Fruit fly (Drosophila melanogaster) whole organism, prepupa: ENCODE measurements around the gene CG31055.

Experiments used
- CG10631 ChIP-seq: fragments of 200-800 bp; sonication (Bioruptor generic); optimal IDR thresholded peaks from 2 replicates; lab custom pipeline; 2016; ENCODE audit warnings: missing biosample characterization, missing genetic modification characterization
- CG11762 ChIP-seq: fragments of 200-800 bp; sonication (Bioruptor generic); optimal IDR thresholded peaks from 3 replicates; lab custom pipeline; 2016; ENCODE audit warnings: missing biosample characterization, missing genetic modification characterization; ENCODE audit not compliant: insufficient read depth
- CG11902 ChIP-seq: fragments of 200-800 bp; sonication (Bioruptor generic); optimal IDR thresholded peaks from 3 replicates; lab custom pipeline; 2016; ENCODE audit warnings: missing biosample characterization, missing genetic modification characterization
- CG15336 ChIP-seq: fragments of 200-800 bp; sonication (Bioruptor generic); IDR thresholded peaks from 2 replicates; pipeline ENCODE4 v1.3.6; 2022; ENCODE audit warnings: missing biosample characterization, missing genetic modification characterization
- CG1621 ChIP-seq: fragments of 200-800 bp; sonication (Bioruptor generic); optimal IDR thresholded peaks from 3 replicates; lab custom pipeline; 2018; ENCODE audit warnings: missing biosample characterization, mild to moderate bottlenecking, missing genetic modification characterization
- CG16779 ChIP-seq: fragments of 200-800 bp; sonication (Bioruptor generic); optimal IDR thresholded peaks from 3 replicates; lab custom pipeline; 2017; ENCODE audit warnings: missing biosample characterization, mild to moderate bottlenecking, missing genetic modification characterization
- CG32006 ChIP-seq: fragments of 200-800 bp; sonication (Bioruptor generic); optimal IDR thresholded peaks from 3 replicates; lab custom pipeline; 2017; ENCODE audit warnings: missing biosample characterization, mild to moderate bottlenecking, missing genetic modification characterization
- CG34406 ChIP-seq: fragments of 200-800 bp; sonication (Bioruptor generic); optimal IDR thresholded peaks from 3 replicates; lab custom pipeline; 2016; ENCODE audit warnings: missing biosample characterization, missing genetic modification characterization
- CG3919 ChIP-seq: fragments of 200-800 bp; sonication (Bioruptor generic); optimal IDR thresholded peaks from 3 replicates; lab custom pipeline; 2016; ENCODE audit warnings: missing biosample characterization, missing genetic modification characterization
- CG4318 ChIP-seq: fragments of 200-800 bp; sonication (Bioruptor generic); optimal IDR thresholded peaks from 3 replicates; lab custom pipeline; 2017; ENCODE audit warnings: missing biosample characterization, mild to moderate bottlenecking, missing genetic modification characterization
- CG6163 ChIP-seq: fragments of 200-800 bp; sonication (Bioruptor generic); IDR thresholded peaks from 3 replicates; pipeline ENCODE4 v1.3.6; 2022; ENCODE audit warnings: missing biosample characterization, missing genetic modification characterization
- CG6276 ChIP-seq: fragments of 200-800 bp; sonication (Bioruptor generic); optimal IDR thresholded peaks from 2 replicates; lab custom pipeline; 2017; ENCODE audit warnings: missing biosample characterization, mild to moderate bottlenecking, missing genetic modification characterization
- CG6792 ChIP-seq: fragments of 200-800 bp; sonication (Bioruptor generic); optimal IDR thresholded peaks from 3 replicates; lab custom pipeline; 2016; ENCODE audit warnings: missing biosample characterization, missing genetic modification characterization
- CG6808 ChIP-seq: fragments of 200-800 bp; sonication (Bioruptor generic); optimal IDR thresholded peaks from 3 replicates; lab custom pipeline; 2017; ENCODE audit warnings: missing biosample characterization, missing genetic modification characterization, mild to moderate bottlenecking, moderate library complexity, missing genetic modification reagents
- CG6854 ChIP-seq: fragments of 200-800 bp; sonication (Bioruptor generic); optimal IDR thresholded peaks from 2 replicates; lab custom pipeline; 2017; ENCODE audit warnings: missing biosample characterization, mild to moderate bottlenecking, missing genetic modification characterization
- CG7368 ChIP-seq: fragments of 200-800 bp; sonication (Bioruptor generic); optimal IDR thresholded peaks from 3 replicates; lab custom pipeline; 2016; ENCODE audit warnings: missing biosample characterization, missing genetic modification characterization
- CG8119 ChIP-seq: fragments of 200-800 bp; sonication (Bioruptor generic); IDR thresholded peaks from 3 replicates; pipeline ENCODE4 v1.3.6; 2022; ENCODE audit warnings: missing biosample characterization, missing genetic modification characterization
- CG8319 ChIP-seq: fragments of 200-800 bp; sonication (Bioruptor generic); optimal IDR thresholded peaks from 3 replicates; lab custom pipeline; 2016; ENCODE audit warnings: missing biosample characterization, missing genetic modification characterization
- CG8632 ChIP-seq: fragments of 200-800 bp; sonication (Bioruptor generic); optimal IDR thresholded peaks from 3 replicates; lab custom pipeline; 2016; ENCODE audit warnings: missing biosample characterization, missing genetic modification characterization
- Eip75B ChIP-seq: fragments of 200-800 bp; sonication (Bioruptor generic); optimal IDR thresholded peaks from 3 replicates; lab custom pipeline; 2016; ENCODE audit warnings: missing biosample characterization, missing genetic modification characterization
- Eip78C ChIP-seq: fragments of 200-800 bp; sonication (Bioruptor generic); peaks from one replicate; lab custom pipeline; 2016; ENCODE audit warnings: missing biosample characterization, missing genetic modification characterization
- Eip93F ChIP-seq: fragments of 200-800 bp; sonication (Bioruptor generic); optimal IDR thresholded peaks from 2 replicates; lab custom pipeline; 2016; ENCODE audit warnings: missing biosample characterization, mild to moderate bottlenecking, missing genetic modification characterization
- Ets21C ChIP-seq: fragments of 200-800 bp; sonication (Bioruptor generic); optimal IDR thresholded peaks from 3 replicates; lab custom pipeline; 2016; ENCODE audit warnings: missing biosample characterization, missing genetic modification characterization
- Ets96B ChIP-seq: fragments of 200-800 bp; optimal IDR thresholded peaks from 2 replicates; lab custom pipeline; 2019; ENCODE audit warnings: missing biosample characterization, mild to moderate bottlenecking, missing genetic modification characterization, moderate library complexity
- Gug ChIP-seq: fragments of 200-800 bp; sonication (Bioruptor generic); IDR thresholded peaks from 2 replicates; pipeline ENCODE4 v1.3.6; 2022; ENCODE audit warnings: missing biosample characterization, missing genetic modification characterization
- Hr38 ChIP-seq: sonication (Bioruptor generic); optimal IDR thresholded peaks from 2 replicates; lab custom pipeline; 2016; ENCODE audit warnings: missing biosample characterization, missing genetic modification characterization
- Hr39 ChIP-seq: fragments of 200-800 bp; sonication (Bioruptor generic); optimal IDR thresholded peaks from 2 replicates; lab custom pipeline; 2016; ENCODE audit warnings: missing biosample characterization, missing genetic modification characterization
- Met ChIP-seq: fragments of 200-800 bp; sonication (Bioruptor generic); optimal IDR thresholded peaks from 3 replicates; lab custom pipeline; 2016; ENCODE audit warnings: missing biosample characterization, missing genetic modification characterization
- Smox ChIP-seq: fragments of 200-800 bp; sonication (Bioruptor generic); optimal IDR thresholded peaks from 3 replicates; lab custom pipeline; 2016; ENCODE audit warnings: missing biosample characterization, missing genetic modification characterization
- Sox102F ChIP-seq: fragments of 200-800 bp; sonication (Bioruptor generic); optimal IDR thresholded peaks from 2 replicates; lab custom pipeline; 2016; ENCODE audit warnings: missing biosample characterization, mild to moderate bottlenecking, missing genetic modification characterization
- Sox14 ChIP-seq: fragments of 200-800 bp; sonication (Bioruptor generic); optimal IDR thresholded peaks from 3 replicates; lab custom pipeline; 2016; ENCODE audit warnings: missing biosample characterization, missing genetic modification characterization
- achi ChIP-seq: fragments of 200-800 bp; sonication (Bioruptor generic); optimal IDR thresholded peaks from 3 replicates; lab custom pipeline; 2016; ENCODE audit warnings: missing biosample characterization, missing genetic modification characterization
- acj6 ChIP-seq: fragments of 200-800 bp; sonication (Bioruptor generic); optimal IDR thresholded peaks from 3 replicates; lab custom pipeline; 2016; ENCODE audit warnings: missing biosample characterization, missing genetic modification characterization
- cyc ChIP-seq: fragments of 200-800 bp; sonication (Bioruptor generic); optimal IDR thresholded peaks from 3 replicates; lab custom pipeline; 2016; ENCODE audit warnings: missing biosample characterization, missing genetic modification characterization
- dac ChIP-seq: fragments of 200-800 bp; sonication (Bioruptor generic); optimal IDR thresholded peaks from 2 replicates; lab custom pipeline; 2017; ENCODE audit warnings: missing biosample characterization, mild to moderate bottlenecking, missing genetic modification characterization
- dsx ChIP-seq: fragments of 200-800 bp; optimal IDR thresholded peaks from 3 replicates; lab custom pipeline; 2019; ENCODE audit warnings: missing biosample characterization, mild to moderate bottlenecking, missing genetic modification characterization, moderate library complexity; ENCODE audit not compliant: poor library complexity, severe bottlenecking
- eg ChIP-seq: fragments of 200-800 bp; sonication (Bioruptor generic); IDR thresholded peaks from 3 replicates; pipeline ENCODE4 v1.3.6; 2022; ENCODE audit warnings: missing biosample characterization, missing genetic modification characterization
- fd85E ChIP-seq: fragments of 200-800 bp; sonication (Bioruptor generic); optimal IDR thresholded peaks from 3 replicates; lab custom pipeline; 2016; ENCODE audit warnings: missing biosample characterization, missing genetic modification characterization
- lz ChIP-seq: fragments of 200-800 bp; sonication (Bioruptor generic); optimal IDR thresholded peaks from 3 replicates; lab custom pipeline; 2016; ENCODE audit warnings: missing biosample characterization, missing genetic modification characterization
- net ChIP-seq: fragments of 200-800 bp; sonication (Bioruptor generic); optimal IDR thresholded peaks from 3 replicates; lab custom pipeline; 2016; ENCODE audit warnings: missing biosample characterization, missing genetic modification characterization
- spab ChIP-seq: fragments of 200-800 bp; sonication (Bioruptor generic); optimal IDR thresholded peaks from 2 replicates; lab custom pipeline; 2017; ENCODE audit warnings: missing biosample characterization, mild to moderate bottlenecking, missing genetic modification characterization, missing genetic modification reagents
- svp ChIP-seq: fragments of 200-800 bp; sonication (Bioruptor generic); peaks from one replicate; lab custom pipeline; 2016; ENCODE audit warnings: missing biosample characterization, missing genetic modification characterization
- topi ChIP-seq: fragments of 200-800 bp; sonication (Bioruptor generic); optimal IDR thresholded peaks from 3 replicates; lab custom pipeline; 2016; ENCODE audit warnings: missing biosample characterization, missing genetic modification characterization

The CG31055 gene

dm6 chr3R:27655109-27655508, 32.8 kb downstream of the CG31055 start (continued):
- TF ChIP-seq CG8119 = peak; percentile 35; the same call in 1 of the 3 replicates
- TF ChIP-seq CG10631 = no peak
- TF ChIP-seq svp = peak; percentile 62
- no peak for TF ChIP-seq Ets21C (GFP tag; lab: Kevin White, UChicago)
- no peak for TF ChIP-seq CG7368 (GFP tag; lab: Kevin White, UChicago)
- TF ChIP-seq net (GFP tag; lab: Kevin White, UChicago) = no peak
- TF ChIP-seq Ets96B (tag; lab: Kevin White, UChicago) = peak; percentile 40
- TF ChIP-seq fd85E (GFP tag; lab: Kevin White, UChicago) = no peak
- TF ChIP-seq topi = no peak
- peak; percentile 58 for TF ChIP-seq CG32006 (GFP tag; lab: Kevin White, UChicago)
- TF ChIP-seq achi (GFP tag; lab: Kevin White, UChicago) = peak; percentile 42
- no peak for TF ChIP-seq CG6792 (GFP tag; lab: Kevin White, UChicago)
- TF ChIP-seq CG16779 (tag; lab: Kevin White, UChicago) = no peak
- TF ChIP-seq cyc (GFP tag; lab: Kevin White, UChicago) = no peak
- no peak for TF ChIP-seq CG8319 (GFP tag; lab: Kevin White, UChicago)
- peak; percentile 57 for TF ChIP-seq CG6276 (GFP tag; lab: Kevin White, UChicago)
- TF ChIP-seq CG6163 = peak; percentile 75
- no peak for TF ChIP-seq Eip93F (GFP tag; lab: Kevin White, UChicago)
- no peak for TF ChIP-seq Sox14 (GFP tag; lab: Kevin White, UChicago)
- peak; percentile 40 for TF ChIP-seq Eip75B (GFP tag; lab: Kevin White, UChicago)
- no peak for TF ChIP-seq Gug
- TF ChIP-seq CG4318 = no peak
- no peak for TF ChIP-seq Sox102F
- TF ChIP-seq lz (GFP tag; lab: Kevin White, UChicago) = peak; percentile 10
- TF ChIP-seq acj6 = peak; percentile 16
- TF ChIP-seq CG15336 (GFP tag; lab: Robert Waterston, UW) = peak; percentile 64
- TF ChIP-seq dac (GFP tag; lab: Kevin White, UChicago) = peak; percentile 10
- TF ChIP-seq CG6808 (GFP tag; lab: Kevin White, UChicago) = no peak

DNA sequence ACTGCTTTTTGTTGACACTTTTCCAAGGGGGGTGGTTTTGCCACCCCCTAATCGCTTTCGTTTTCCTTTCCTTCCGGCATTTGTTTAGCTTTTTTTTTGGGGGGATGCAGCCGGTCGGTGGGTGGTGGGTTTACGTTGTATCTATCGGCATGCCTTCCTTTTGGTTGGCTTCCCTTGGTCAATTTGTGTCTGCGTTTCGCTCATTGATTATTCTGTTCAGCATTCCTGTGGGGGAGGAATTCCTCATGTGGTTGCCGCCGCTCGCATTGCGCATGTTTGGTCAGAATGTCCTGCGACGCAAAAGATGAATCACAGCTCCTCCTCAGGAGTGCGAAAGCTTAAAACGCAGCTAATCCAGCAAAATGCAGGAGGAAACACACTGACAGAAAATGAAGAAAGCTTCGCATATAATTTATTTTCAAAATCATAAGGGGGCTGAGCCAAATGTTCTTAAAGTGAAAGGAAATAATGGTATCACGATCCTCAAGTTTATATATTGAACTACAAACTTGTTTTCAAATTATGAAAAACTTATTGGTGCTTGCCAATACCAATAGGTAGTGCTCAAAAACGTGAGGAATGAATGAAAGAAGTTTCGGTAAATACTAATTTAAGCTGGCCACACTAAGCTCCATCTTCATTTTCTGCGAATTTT, 35.7 kb downstream of the CG31055 start, which contains the start of gene RpS10a:
RpS10a (plus strand) TSS at position 605 of the 655 bp plus-strand sequence.
- TF ChIP-seq lz (GFP tag; lab: Kevin White, UChicago) (no peak), CG6792 (GFP tag; lab: Kevin White, UChicago) (no peak), CG6163 (0 out of 3 replicates have a peak, but pooled peaks have one; percentile 14), CG1621 (tag; lab: Kevin White, UChicago) (no peak), CG3919 (GFP tag; lab: Kevin White, UChicago) (no peak), Smox (no peak), Eip78C (GFP tag; lab: Kevin White, UChicago) (peak; percentile 56)

- TF ChIP-seq CG11762 = no peak
- TF ChIP-seq spab (GFP tag; lab: Kevin White, UChicago) = no peak
- TF ChIP-seq CG6854 = no peak
- TF ChIP-seq CG11902 (GFP tag; lab: Kevin White, UChicago) = no peak
- no peak for TF ChIP-seq fd85E (GFP tag; lab: Kevin White, UChicago)
- no peak for TF ChIP-seq Met (GFP tag; lab: Kevin White, UChicago)
- TF ChIP-seq lz (GFP tag; lab: Kevin White, UChicago) = no peak
- no peak for TF ChIP-seq CG3919 (GFP tag; lab: Kevin White, UChicago)
- no peak for TF ChIP-seq eg (GFP tag; lab: Robert Waterston, UW)
- TF ChIP-seq CG1621 (tag; lab: Kevin White, UChicago) = no peak
- TF ChIP-seq Eip93F (GFP tag; lab: Kevin White, UChicago) = no peak
- no peak for TF ChIP-seq Hr39 (GFP tag; lab: Kevin White, UChicago)
- TF ChIP-seq CG6808 (GFP tag; lab: Kevin White, UChicago) = no peak
- no peak for TF ChIP-seq CG32006 (GFP tag; lab: Kevin White, UChicago)
- TF ChIP-seq CG34406 = no peak
- TF ChIP-seq CG8632 = no peak
- no peak for TF ChIP-seq dac (GFP tag; lab: Kevin White, UChicago)
- no peak for TF ChIP-seq dsx
- TF ChIP-seq Hr38 (GFP tag; lab: Kevin White, UChicago) = no peak
Observed at dm6 chr3R:27651710-27652109, 36.2 kb downstream of the CG31055 start.
